Fruit fly (Drosophila melanogaster): ENCODE data around the gene Atg2.

The Atg2 gene

dm6 chr3L:2795363-2795957 is 21.3 kb downstream of the Atg2 start:
- TF ChIP-seq lz (GFP tag; optimal IDR thresholded peaks at IDR 0.05): peak; percentile 51
- TF ChIP-seq pdm3 (GFP tag; optimal IDR thresholded peaks at IDR 0.05): peak; percentile 71
- no peak for TF ChIP-seq CG9139 (GFP tag; optimal IDR thresholded peaks at IDR 0.05)
- peak; percentile 70 for TF ChIP-seq CG31627 (GFP tag; optimal IDR thresholded peaks at IDR 0.05)
- TF ChIP-seq ss (GFP tag; optimal IDR thresholded peaks at IDR 0.05): no peak
- peak; percentile 88 for TF ChIP-seq Hr4 (GFP tag; optimal IDR thresholded peaks at IDR 0.05)
- TF ChIP-seq OdsH (GFP tag; optimal IDR thresholded peaks at IDR 0.05): peak; percentile 69
- peak; percentile 29 for TF ChIP-seq CG3919 (GFP tag; optimal IDR thresholded peaks at IDR 0.05)
- peak; percentile 82 for TF ChIP-seq Blimp-1 (GFP tag; optimal IDR thresholded peaks at IDR 0.05)
- no peak for TF ChIP-seq Eip93F (GFP tag; optimal IDR thresholded peaks at IDR 0.05)
- TF ChIP-seq topi (GFP tag; optimal IDR thresholded peaks at IDR 0.05): peak; percentile 19
- peak; percentile 69 for TF ChIP-seq Smox (GFP tag; optimal IDR thresholded peaks at IDR 0.05)
- TF ChIP-seq CG8119 (GFP tag; IDR thresholded peaks at IDR 0.05): peak; percentile 88
- TF ChIP-seq svp (GFP tag): no peak
- TF ChIP-seq fd85E (GFP tag; optimal IDR thresholded peaks at IDR 0.05): no peak
- TF ChIP-seq Sox102F (GFP tag; optimal IDR thresholded peaks at IDR 0.05): peak; percentile 35
- TF ChIP-seq Met (GFP tag; optimal IDR thresholded peaks at IDR 0.05): peak; percentile 47
- TF ChIP-seq acj6 (GFP tag; optimal IDR thresholded peaks at IDR 0.05): peak; percentile 68
- TF ChIP-seq CG6792 (GFP tag; optimal IDR thresholded peaks at IDR 0.05): peak; percentile 38
- peak; percentile 78 for TF ChIP-seq net (GFP tag; optimal IDR thresholded peaks at IDR 0.05)
- TF ChIP-seq esn (GFP tag; optimal IDR thresholded peaks at IDR 0.05): peak; percentile 72
- TF ChIP-seq CG6276 (GFP tag; optimal IDR thresholded peaks at IDR 0.05): no peak
- peak; percentile 80 for TF ChIP-seq Eip78C (GFP tag)
- TF ChIP-seq CG32006 (GFP tag; optimal IDR thresholded peaks at IDR 0.05): peak; percentile 28
- TF ChIP-seq CG8632 (GFP tag; optimal IDR thresholded peaks at IDR 0.05): peak; percentile 39
- no peak for TF ChIP-seq CG11762 (GFP tag; optimal IDR thresholded peaks at IDR 0.05; ENCODE audit: insufficient read depth)
- no peak for TF ChIP-seq vri (GFP tag; optimal IDR thresholded peaks at IDR 0.05)
- no peak for TF ChIP-seq CG10631 (GFP tag; optimal IDR thresholded peaks at IDR 0.05)
- no peak for TF ChIP-seq fkh (GFP tag; optimal IDR thresholded peaks at IDR 0.05)
- TF ChIP-seq CG6854 (GFP tag; optimal IDR thresholded peaks at IDR 0.05): peak; percentile 71
- no peak for TF ChIP-seq spab (GFP tag; optimal IDR thresholded peaks at IDR 0.05)
- TF ChIP-seq cyc (GFP tag; optimal IDR thresholded peaks at IDR 0.05): no peak
- no peak for TF ChIP-seq Ets96B (tag; optimal IDR thresholded peaks at IDR 0.05)
- TF ChIP-seq CG15336 (GFP tag; IDR thresholded peaks at IDR 0.05): peak; percentile 89
- peak; percentile 43 for TF ChIP-seq Sox14 (GFP tag; optimal IDR thresholded peaks at IDR 0.05)
- TF ChIP-seq CG34406 (GFP tag; optimal IDR thresholded peaks at IDR 0.05): peak; percentile 26
- peak; percentile 70 for TF ChIP-seq CG11294 (GFP tag; IDR thresholded peaks at IDR 0.05)
- TF ChIP-seq CG1621 (tag; optimal IDR thresholded peaks at IDR 0.05): no peak
- no peak for TF ChIP-seq CG11902 (GFP tag; optimal IDR thresholded peaks at IDR 0.05)
- TF ChIP-seq Ets21C (GFP tag; optimal IDR thresholded peaks at IDR 0.05): peak; percentile 41
- peak; percentile 67 for TF ChIP-seq Hr39 (GFP tag; optimal IDR thresholded peaks at IDR 0.05)
- TF ChIP-seq Gug (GFP tag; IDR thresholded peaks at IDR 0.05): peak; percentile 79
- peak; percentile 55 for TF ChIP-seq eg (GFP tag; IDR thresholded peaks at IDR 0.05)

dm6 chr3L:2796242-2796641 is 22.1 kb downstream of the Atg2 start:
- peak; percentile 8 for TF ChIP-seq dsx (GFP tag; optimal IDR thresholded peaks at IDR 0.05; ENCODE audit: poor library complexity, severe bottlenecking)
- TF ChIP-seq CG3919 (GFP tag; optimal IDR thresholded peaks at IDR 0.05): peak; percentile 73
- no peak for TF ChIP-seq Ets96B (tag; optimal IDR thresholded peaks at IDR 0.05)
- peak; percentile 39; the same call in 1 of the 3 replicates for TF ChIP-seq CG8119 (GFP tag; IDR thresholded peaks at IDR 0.05)
- TF ChIP-seq Eip75B (GFP tag; optimal IDR thresholded peaks at IDR 0.05): no peak
